Fruit fly (Drosophila melanogaster): ENCODE results near the gene CG32718.

DNA sequence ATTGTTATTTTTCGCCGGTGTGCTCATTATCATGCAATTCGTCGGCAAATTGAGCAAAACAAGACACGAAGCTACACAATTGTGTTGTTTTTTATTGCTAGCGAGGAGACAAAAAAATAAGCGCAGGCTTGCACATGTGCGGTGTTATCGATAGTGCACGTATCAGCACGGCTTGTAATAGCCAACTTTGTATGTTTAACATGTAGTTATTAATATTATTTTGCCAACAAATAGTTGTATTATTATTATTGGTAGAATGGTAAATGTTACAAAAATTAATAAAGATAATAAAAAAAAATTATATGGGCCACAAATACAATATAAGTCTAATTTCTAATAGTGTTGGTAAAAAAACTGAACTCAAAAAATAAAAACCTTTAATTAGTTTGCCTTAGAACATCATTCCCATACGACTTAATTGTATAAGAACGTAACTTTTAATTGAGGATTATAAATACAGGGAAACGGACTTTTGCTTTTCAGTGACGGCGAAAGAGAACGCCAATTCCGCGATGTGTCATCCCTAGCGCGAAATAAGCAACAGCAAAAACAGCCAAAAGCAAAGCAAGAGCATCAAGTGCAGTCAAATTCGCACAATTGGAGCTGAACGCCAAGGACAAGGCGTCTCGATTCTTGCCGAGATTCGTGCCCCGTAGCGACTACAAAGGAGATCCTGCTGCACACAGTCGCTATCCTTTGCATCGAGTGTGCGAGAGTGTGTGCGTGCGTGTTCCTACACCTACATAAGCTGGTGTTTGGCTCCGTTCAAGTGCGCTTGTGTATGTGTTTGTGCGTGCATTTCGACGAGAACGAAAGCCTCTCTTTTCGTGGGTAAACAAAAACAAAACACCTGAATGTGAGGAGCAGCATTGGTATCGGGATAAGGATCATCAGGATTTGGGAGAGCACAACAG is 49.5 kb upstream of the CG32718 start, which contains the start of the genes NELF-B and CG12155:
- TF ChIP-seq dm (GFP tag; optimal IDR thresholded peaks at IDR 0.05) (no peak), ase (GFP tag; IDR thresholded peaks at IDR 0.05) (0 out of 3 replicates have a peak, but pooled peaks have one; percentile 35), NFAT (GFP tag; IDR thresholded peaks at IDR 0.05) (0 out of 2 replicates have a peak, but pooled peaks have one; percentile 45), HLH4C (GFP tag; IDR thresholded peaks at IDR 0.05; ENCODE audit: partially characterized antibody) (0 out of 3 replicates have a peak, but pooled peaks have one; percentile 51), ttk (GFP tag; IDR thresholded peaks at IDR 0.05) (no peak), Oli (tag; optimal IDR thresholded peaks at IDR 0.05) (peak; percentile 41), mam (GFP tag; optimal IDR thresholded peaks at IDR 0.05) (peak; percentile 35), D19B (GFP tag; optimal IDR thresholded peaks at IDR 0.05) (no peak), psq (GFP tag; optimal IDR thresholded peaks at IDR 0.05) (no peak), crp (GFP tag; optimal IDR thresholded peaks at IDR 0.05) (no peak), Doc2 (GFP tag; IDR thresholded peaks at IDR 0.05) (no peak), CG1792 (GFP tag; optimal IDR thresholded peaks at IDR 0.05) (no peak)

All from whole organism, embryonic.